Fruit fly (Drosophila melanogaster): ENCODE data around the gene Spase22-23.

Spase22-23 gene

DNA sequence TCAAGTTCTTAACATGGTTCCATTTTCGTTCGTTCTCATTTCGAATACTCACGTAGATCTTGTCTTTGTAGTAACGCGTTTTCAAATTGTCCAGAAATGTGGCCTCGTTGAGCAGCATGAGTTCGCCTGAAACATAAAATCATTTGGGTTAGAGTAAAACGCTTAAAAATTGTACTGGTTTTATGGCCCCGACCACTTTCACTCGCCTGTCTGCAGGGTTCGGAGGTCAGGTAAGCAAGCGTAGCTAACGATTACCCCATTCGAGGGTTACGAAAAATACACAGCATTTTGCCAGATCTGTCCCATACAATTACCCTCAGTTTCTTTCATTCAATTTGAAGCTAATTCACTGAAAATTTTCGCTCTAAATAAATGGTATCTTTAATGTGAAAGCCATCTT, 28.5 kb upstream of the Spase22-23 start:
- TF ChIP-seq lola (GFP tag; optimal IDR thresholded peaks at IDR 0.05) (no peak), Hnf4 (GFP tag; optimal IDR thresholded peaks at IDR 0.05) (no peak), dmrt93B (GFP tag; optimal IDR thresholded peaks at IDR 0.05) (no peak), jim (GFP tag; optimal IDR thresholded peaks at IDR 0.05) (no peak), psq (GFP tag; optimal IDR thresholded peaks at IDR 0.05) (no peak)

dm6 chr3R:24252494-24252893, 22.7 kb upstream of the Spase22-23 start, which contains the start of gene beta-PheRS:
Gene beta-PheRS, minus strand, starts transcription at chr3R:24252679.
- TF ChIP-seq N (GFP tag; optimal IDR thresholded peaks at IDR 0.05) (peak; percentile 82), Dif (GFP tag; optimal IDR thresholded peaks at IDR 0.05; ENCODE audit: partially characterized antibody) (no peak), sv (GFP tag; optimal IDR thresholded peaks at IDR 0.05) (peak; percentile 7), ey (GFP tag; optimal IDR thresholded peaks at IDR 0.05) (peak; percentile 23), psq (GFP tag; optimal IDR thresholded peaks at IDR 0.05) (peak; percentile 24), dsf (GFP tag; optimal IDR thresholded peaks at IDR 0.05; ENCODE audit: borderline replicate concordance) (no peak), Hr83 (GFP tag; optimal IDR thresholded peaks at IDR 0.05; ENCODE audit: poor library complexity, severe bottlenecking) (peak; percentile 60), CG9705 (GFP tag; optimal IDR thresholded peaks at IDR 0.05) (peak; percentile 10)

DNA sequence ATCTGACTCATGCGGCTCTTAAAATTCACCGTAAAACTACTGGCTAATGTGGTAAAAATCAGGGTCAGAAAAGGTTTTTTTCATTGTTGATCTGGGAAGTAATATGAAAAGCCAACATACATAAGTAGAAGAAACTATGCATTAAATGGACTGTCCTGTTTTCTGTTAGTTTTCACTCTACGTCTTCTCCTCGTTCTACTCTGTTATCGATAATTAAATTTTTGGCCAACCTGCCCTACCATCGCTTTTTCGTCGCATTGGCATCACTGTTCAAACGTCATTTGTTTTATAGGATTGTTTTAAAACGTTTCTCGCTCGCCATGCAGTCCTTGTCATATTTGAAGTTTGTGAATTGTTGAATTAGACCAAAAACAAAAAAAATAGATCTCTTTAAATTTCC, 4.9 kb upstream of the Spase22-23 start:
- TF ChIP-seq psq (GFP tag; optimal IDR thresholded peaks at IDR 0.05) (peak; percentile 54), ey (GFP tag; optimal IDR thresholded peaks at IDR 0.05) (no peak), Rel (GFP tag; optimal IDR thresholded peaks at IDR 0.05) (no peak), Rel (tag; optimal IDR thresholded peaks at IDR 0.05) (no peak), Dfd (GFP tag; optimal IDR thresholded peaks at IDR 0.05) (no peak), usp (GFP tag; optimal IDR thresholded peaks at IDR 0.05) (no peak), Mio (GFP tag; optimal IDR thresholded peaks at IDR 0.05) (no peak)

DNA sequence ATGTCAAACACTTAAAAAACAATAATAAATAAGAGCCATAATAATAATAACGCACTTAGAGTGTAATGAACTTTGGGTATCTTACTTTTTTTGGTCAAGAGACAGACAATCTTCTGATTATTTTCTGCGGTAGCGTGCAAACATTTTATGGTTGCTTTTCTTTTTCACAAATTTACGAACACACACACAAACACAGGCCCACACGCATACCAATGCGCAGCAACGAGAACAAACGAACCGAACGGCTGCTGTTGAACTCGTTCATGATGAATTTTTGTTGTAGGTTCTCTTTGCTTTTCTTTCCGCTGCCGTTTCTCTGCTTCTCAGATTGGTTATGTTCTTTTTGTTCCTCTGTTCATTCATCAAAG, 4.3 kb upstream of the Spase22-23 start:
- TF ChIP-seq Rel (GFP tag; optimal IDR thresholded peaks at IDR 0.05), result no peak
- TF ChIP-seq Rel (tag; optimal IDR thresholded peaks at IDR 0.05), result peak; percentile 7
- TF ChIP-seq fru (GFP tag; optimal IDR thresholded peaks at IDR 0.05), result no peak
- TF ChIP-seq psq (GFP tag; optimal IDR thresholded peaks at IDR 0.05), result peak; percentile 69

- TF ChIP-seq ey (GFP tag; optimal IDR thresholded peaks at IDR 0.05) (no peak), psq (GFP tag; optimal IDR thresholded peaks at IDR 0.05) (peak; percentile 86), sage (GFP tag; optimal IDR thresholded peaks at IDR 0.05) (no peak), Rel (GFP tag; optimal IDR thresholded peaks at IDR 0.05) (no peak), Rel (tag; optimal IDR thresholded peaks at IDR 0.05) (peak; percentile 90), brk (GFP tag; optimal IDR thresholded peaks at IDR 0.05) (no peak), Dfd (GFP tag; optimal IDR thresholded peaks at IDR 0.05) (no peak), dl (GFP tag; optimal IDR thresholded peaks at IDR 0.05; ENCODE audit: insufficient read depth in 1 of 2, partially characterized antibody in 2 of 2) (no peak), CG32264 (GFP tag; optimal IDR thresholded peaks at IDR 0.05) (no peak), Mio (GFP tag; optimal IDR thresholded peaks at IDR 0.05) (no peak), tai (GFP tag; optimal IDR thresholded peaks at IDR 0.05) (no peak)
Measured at dm6 chr3R:24233366-24234161, 3.7 kb upstream of the Spase22-23 start.

DNA sequence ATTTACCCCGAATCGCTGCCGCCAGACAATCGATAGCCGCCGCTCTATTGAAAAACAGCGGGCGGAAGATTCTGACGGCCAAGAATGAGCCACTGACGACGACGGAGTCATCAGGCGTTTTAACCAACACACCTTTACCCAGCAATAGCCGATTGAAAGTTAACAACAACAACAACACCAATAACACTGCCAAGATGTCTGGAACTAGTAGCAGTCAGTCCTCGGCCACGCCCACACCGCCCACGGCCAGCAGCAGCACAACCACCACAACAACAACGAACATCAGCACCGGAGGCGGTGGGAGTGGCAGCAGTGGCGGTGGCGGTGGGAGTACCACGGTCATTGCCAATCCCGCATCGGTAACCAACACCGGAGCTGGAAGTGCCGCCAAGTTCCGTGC, 2.1 kb upstream of the Spase22-23 start:
- TF ChIP-seq tai (GFP tag; optimal IDR thresholded peaks at IDR 0.05), result no peak

dm6 chr3R:24231206-24231502, 1.3 kb upstream of the Spase22-23 start:
- peak; percentile 14 for TF ChIP-seq Hnf4 (GFP tag; optimal IDR thresholded peaks at IDR 0.05)
- peak; percentile 39 for TF ChIP-seq rgr (GFP tag; optimal IDR thresholded peaks at IDR 0.05)
- TF ChIP-seq N (GFP tag; optimal IDR thresholded peaks at IDR 0.05), result peak; percentile 59
- peak; percentile 2 for TF ChIP-seq h (GFP tag; optimal IDR thresholded peaks at IDR 0.05)
- TF ChIP-seq Dfd (GFP tag; optimal IDR thresholded peaks at IDR 0.05), result peak; percentile 56
- TF ChIP-seq Rel (GFP tag; optimal IDR thresholded peaks at IDR 0.05), result no peak
- TF ChIP-seq Rel (tag; optimal IDR thresholded peaks at IDR 0.05), result no peak
- TF ChIP-seq psq (GFP tag; optimal IDR thresholded peaks at IDR 0.05), result peak; percentile 96
- no peak for TF ChIP-seq fru (GFP tag; optimal IDR thresholded peaks at IDR 0.05)
- TF ChIP-seq woc (GFP tag; optimal IDR thresholded peaks at IDR 0.05), result no peak
- peak; percentile 35 for TF ChIP-seq Jra (GFP tag; optimal IDR thresholded peaks at IDR 0.05)
- TF ChIP-seq Hr83 (GFP tag; optimal IDR thresholded peaks at IDR 0.05; ENCODE audit: poor library complexity, severe bottlenecking), result peak; percentile 59
- TF ChIP-seq CrebA (GFP tag; optimal IDR thresholded peaks at IDR 0.05; ENCODE audit: borderline replicate concordance), result no peak
- TF ChIP-seq sv (GFP tag; optimal IDR thresholded peaks at IDR 0.05), result no peak
- peak; percentile 7 for TF ChIP-seq Dif (GFP tag; optimal IDR thresholded peaks at IDR 0.05; ENCODE audit: partially characterized antibody)
- TF ChIP-seq foxo (GFP tag; optimal IDR thresholded peaks at IDR 0.05), result no peak
